Fruit fly (Drosophila melanogaster) whole organism, prepupa: ENCODE measurements around the gene CG3764.
A peak's percentile ranks its signal among the peaks of the same experiment; 100 is the strongest.

Experiments
- Blimp-1 ChIP-seq: fragments of 200-800 bp; sonication (Bioruptor generic); optimal IDR thresholded peaks from 3 replicates; lab custom pipeline; 2017; ENCODE audit warnings: missing biosample characterization, missing genetic modification characterization, mild to moderate bottlenecking, moderate library complexity, missing genetic modification reagents
- CG10669 ChIP-seq: fragments of 200-800 bp; sonication (Bioruptor generic); optimal IDR thresholded peaks from 3 replicates; lab custom pipeline; 2018; ENCODE audit warnings: missing biosample characterization, mild to moderate bottlenecking, missing genetic modification characterization, moderate library complexity
- CG11294 ChIP-seq: fragments of 200-800 bp; sonication (Bioruptor generic); IDR thresholded peaks from 2 replicates; pipeline ENCODE4 v1.3.6; 2022; ENCODE audit warnings: missing biosample characterization, missing genetic modification characterization
- CG11762 ChIP-seq: fragments of 200-800 bp; sonication (Bioruptor generic); optimal IDR thresholded peaks from 3 replicates; lab custom pipeline; 2016; ENCODE audit warnings: missing biosample characterization, missing genetic modification characterization; ENCODE audit not compliant: insufficient read depth
- CG11902 ChIP-seq: fragments of 200-800 bp; sonication (Bioruptor generic); optimal IDR thresholded peaks from 3 replicates; lab custom pipeline; 2016; ENCODE audit warnings: missing biosample characterization, missing genetic modification characterization
- CG15336 ChIP-seq: fragments of 200-800 bp; sonication (Bioruptor generic); IDR thresholded peaks from 2 replicates; pipeline ENCODE4 v1.3.6; 2022; ENCODE audit warnings: missing biosample characterization, missing genetic modification characterization
- CG16779 ChIP-seq: fragments of 200-800 bp; sonication (Bioruptor generic); optimal IDR thresholded peaks from 3 replicates; lab custom pipeline; 2017; ENCODE audit warnings: missing biosample characterization, mild to moderate bottlenecking, missing genetic modification characterization
- CG3032 ChIP-seq: fragments of 200-800 bp; optimal IDR thresholded peaks from 2 replicates; lab custom pipeline; 2019; ENCODE audit warnings: missing biosample characterization, mild to moderate bottlenecking, missing genetic modification characterization, moderate library complexity
- CG31627 ChIP-seq: fragments of 200-800 bp; sonication (Bioruptor generic); optimal IDR thresholded peaks from 3 replicates; lab custom pipeline; 2016; ENCODE audit warnings: missing biosample characterization, missing genetic modification characterization
- CG32006 ChIP-seq: fragments of 200-800 bp; sonication (Bioruptor generic); optimal IDR thresholded peaks from 3 replicates; lab custom pipeline; 2017; ENCODE audit warnings: missing biosample characterization, mild to moderate bottlenecking, missing genetic modification characterization
- CG34406 ChIP-seq: fragments of 200-800 bp; sonication (Bioruptor generic); optimal IDR thresholded peaks from 3 replicates; lab custom pipeline; 2016; ENCODE audit warnings: missing biosample characterization, missing genetic modification characterization
- CG3919 ChIP-seq: fragments of 200-800 bp; sonication (Bioruptor generic); optimal IDR thresholded peaks from 3 replicates; lab custom pipeline; 2016; ENCODE audit warnings: missing biosample characterization, missing genetic modification characterization
- CG4318 ChIP-seq: fragments of 200-800 bp; sonication (Bioruptor generic); optimal IDR thresholded peaks from 3 replicates; lab custom pipeline; 2017; ENCODE audit warnings: missing biosample characterization, mild to moderate bottlenecking, missing genetic modification characterization
- CG6163 ChIP-seq: fragments of 200-800 bp; sonication (Bioruptor generic); IDR thresholded peaks from 3 replicates; pipeline ENCODE4 v1.3.6; 2022; ENCODE audit warnings: missing biosample characterization, missing genetic modification characterization
- CG6276 ChIP-seq: fragments of 200-800 bp; sonication (Bioruptor generic); optimal IDR thresholded peaks from 2 replicates; lab custom pipeline; 2017; ENCODE audit warnings: missing biosample characterization, mild to moderate bottlenecking, missing genetic modification characterization
- CG6792 ChIP-seq: fragments of 200-800 bp; sonication (Bioruptor generic); optimal IDR thresholded peaks from 3 replicates; lab custom pipeline; 2016; ENCODE audit warnings: missing biosample characterization, missing genetic modification characterization
- CG6808 ChIP-seq: fragments of 200-800 bp; sonication (Bioruptor generic); optimal IDR thresholded peaks from 3 replicates; lab custom pipeline; 2017; ENCODE audit warnings: missing biosample characterization, missing genetic modification characterization, mild to moderate bottlenecking, moderate library complexity, missing genetic modification reagents
- CG6854 ChIP-seq: fragments of 200-800 bp; sonication (Bioruptor generic); optimal IDR thresholded peaks from 2 replicates; lab custom pipeline; 2017; ENCODE audit warnings: missing biosample characterization, mild to moderate bottlenecking, missing genetic modification characterization
- CG8119 ChIP-seq: fragments of 200-800 bp; sonication (Bioruptor generic); IDR thresholded peaks from 3 replicates; pipeline ENCODE4 v1.3.6; 2022; ENCODE audit warnings: missing biosample characterization, missing genetic modification characterization
- CG8319 ChIP-seq: fragments of 200-800 bp; sonication (Bioruptor generic); optimal IDR thresholded peaks from 3 replicates; lab custom pipeline; 2016; ENCODE audit warnings: missing biosample characterization, missing genetic modification characterization
- CG8632 ChIP-seq: fragments of 200-800 bp; sonication (Bioruptor generic); optimal IDR thresholded peaks from 3 replicates; lab custom pipeline; 2016; ENCODE audit warnings: missing biosample characterization, missing genetic modification characterization
- CG9139 ChIP-seq: fragments of 200-800 bp; sonication (Bioruptor generic); optimal IDR thresholded peaks from 3 replicates; lab custom pipeline; 2017; ENCODE audit warnings: missing biosample characterization, mild to moderate bottlenecking, missing genetic modification characterization
- Eip78C ChIP-seq: fragments of 200-800 bp; sonication (Bioruptor generic); peaks from one replicate; lab custom pipeline; 2016; ENCODE audit warnings: missing biosample characterization, missing genetic modification characterization
- Ets21C ChIP-seq: fragments of 200-800 bp; sonication (Bioruptor generic); optimal IDR thresholded peaks from 3 replicates; lab custom pipeline; 2016; ENCODE audit warnings: missing biosample characterization, missing genetic modification characterization
- Ets96B ChIP-seq: fragments of 200-800 bp; optimal IDR thresholded peaks from 2 replicates; lab custom pipeline; 2019; ENCODE audit warnings: missing biosample characterization, mild to moderate bottlenecking, missing genetic modification characterization, moderate library complexity
- Gug ChIP-seq: fragments of 200-800 bp; sonication (Bioruptor generic); IDR thresholded peaks from 2 replicates; pipeline ENCODE4 v1.3.6; 2022; ENCODE audit warnings: missing biosample characterization, missing genetic modification characterization
- Met ChIP-seq: fragments of 200-800 bp; sonication (Bioruptor generic); optimal IDR thresholded peaks from 3 replicates; lab custom pipeline; 2016; ENCODE audit warnings: missing biosample characterization, missing genetic modification characterization
- Sox102F ChIP-seq: fragments of 200-800 bp; sonication (Bioruptor generic); optimal IDR thresholded peaks from 2 replicates; lab custom pipeline; 2016; ENCODE audit warnings: missing biosample characterization, mild to moderate bottlenecking, missing genetic modification characterization
- Sox15 ChIP-seq: fragments of 200-800 bp; sonication (Bioruptor generic); optimal IDR thresholded peaks from 3 replicates; lab custom pipeline; 2016; ENCODE audit warnings: missing biosample characterization, missing genetic modification characterization
- achi ChIP-seq: fragments of 200-800 bp; sonication (Bioruptor generic); optimal IDR thresholded peaks from 3 replicates; lab custom pipeline; 2016; ENCODE audit warnings: missing biosample characterization, missing genetic modification characterization
- acj6 ChIP-seq: fragments of 200-800 bp; sonication (Bioruptor generic); optimal IDR thresholded peaks from 3 replicates; lab custom pipeline; 2016; ENCODE audit warnings: missing biosample characterization, missing genetic modification characterization
- cyc ChIP-seq: fragments of 200-800 bp; sonication (Bioruptor generic); optimal IDR thresholded peaks from 3 replicates; lab custom pipeline; 2016; ENCODE audit warnings: missing biosample characterization, missing genetic modification characterization
- dsx ChIP-seq: fragments of 200-800 bp; optimal IDR thresholded peaks from 3 replicates; lab custom pipeline; 2019; ENCODE audit warnings: missing biosample characterization, mild to moderate bottlenecking, missing genetic modification characterization, moderate library complexity; ENCODE audit not compliant: poor library complexity, severe bottlenecking
- eg ChIP-seq: fragments of 200-800 bp; sonication (Bioruptor generic); IDR thresholded peaks from 3 replicates; pipeline ENCODE4 v1.3.6; 2022; ENCODE audit warnings: missing biosample characterization, missing genetic modification characterization
- esn ChIP-seq: fragments of 200-800 bp; sonication (Bioruptor generic); optimal IDR thresholded peaks from 2 replicates; lab custom pipeline; 2016; ENCODE audit warnings: missing biosample characterization, mild to moderate bottlenecking, missing genetic modification characterization, moderate library complexity
- fkh ChIP-seq: fragments of 200-800 bp; sonication (Bioruptor generic); optimal IDR thresholded peaks from 3 replicates; lab custom pipeline; 2017; ENCODE audit warnings: missing biosample characterization, mild to moderate bottlenecking, missing genetic modification characterization, moderate library complexity
- lz ChIP-seq: fragments of 200-800 bp; sonication (Bioruptor generic); optimal IDR thresholded peaks from 3 replicates; lab custom pipeline; 2016; ENCODE audit warnings: missing biosample characterization, missing genetic modification characterization
- net ChIP-seq: fragments of 200-800 bp; sonication (Bioruptor generic); optimal IDR thresholded peaks from 3 replicates; lab custom pipeline; 2016; ENCODE audit warnings: missing biosample characterization, missing genetic modification characterization
- spab ChIP-seq: fragments of 200-800 bp; sonication (Bioruptor generic); optimal IDR thresholded peaks from 2 replicates; lab custom pipeline; 2017; ENCODE audit warnings: missing biosample characterization, mild to moderate bottlenecking, missing genetic modification characterization, missing genetic modification reagents
- ss ChIP-seq, 2 experiments: fragments of 200-800 bp; sonication (Bioruptor generic); optimal IDR thresholded peaks; 2 replicates in 1 of 2; 3 replicates in 1 of 2; lab custom pipeline; 2017 to 2018; ENCODE audit warnings: mild to moderate bottlenecking in 2 of 2, missing biosample characterization in 2 of 2, missing genetic modification characterization in 2 of 2, moderate library complexity in 1 of 2
- svp ChIP-seq: fragments of 200-800 bp; sonication (Bioruptor generic); peaks from one replicate; lab custom pipeline; 2016; ENCODE audit warnings: missing biosample characterization, missing genetic modification characterization
- vri ChIP-seq: fragments of 200-800 bp; sonication (Bioruptor generic); optimal IDR thresholded peaks from 3 replicates; lab custom pipeline; 2016; ENCODE audit warnings: missing biosample characterization, mild to moderate bottlenecking, missing genetic modification characterization

CG3764 gene

DNA sequence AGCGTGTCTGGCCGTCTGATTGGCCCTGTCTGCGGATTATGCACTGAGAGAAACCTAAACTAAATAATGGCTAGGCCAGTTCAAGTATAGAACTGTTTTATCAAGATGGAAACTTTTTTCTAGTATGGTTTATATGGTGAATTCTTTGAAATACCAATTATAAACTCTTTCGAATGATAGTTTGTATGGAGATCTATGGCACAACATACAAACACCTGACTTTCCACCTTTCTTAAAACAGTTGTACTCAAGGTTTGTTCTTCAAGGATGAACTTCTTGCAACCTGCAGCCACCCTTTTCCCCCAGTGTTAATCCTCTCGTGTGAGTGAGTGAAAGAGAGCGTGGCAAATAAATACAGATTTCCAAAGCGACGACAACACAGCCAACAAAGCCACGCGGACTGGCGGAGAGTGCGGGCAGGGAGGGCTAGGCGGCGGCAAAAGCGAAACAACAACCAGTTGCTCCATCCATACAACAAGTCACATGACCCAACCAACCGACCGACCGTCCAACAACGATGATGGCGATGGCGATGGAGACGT is 8.1 kb downstream of the CG3764 start (continued):
- TF ChIP-seq cyc (GFP tag; lab: Kevin White, UChicago): peak; percentile 87
- TF ChIP-seq Ets21C (GFP tag; lab: Kevin White, UChicago): peak; percentile 80
- peak; percentile 79 for TF ChIP-seq Sox102F (GFP tag; lab: Kevin White, UChicago)
- peak; percentile 91 for TF ChIP-seq CG6792 (GFP tag; lab: Kevin White, UChicago)
- TF ChIP-seq acj6: peak; percentile 93
- TF ChIP-seq CG10669 (GFP tag; lab: Kevin White, UChicago): peak; percentile 97
- TF ChIP-seq CG16779 (tag; lab: Kevin White, UChicago): peak; percentile 83
- peak; percentile 92 for TF ChIP-seq CG3919
- TF ChIP-seq CG11902 (GFP tag; lab: Kevin White, UChicago): peak; percentile 85
- peak; percentile 82 for TF ChIP-seq eg (GFP tag; lab: Robert Waterston, UW)
- peak; percentile 80 for TF ChIP-seq CG8319
- peak; percentile 90 for TF ChIP-seq net
- TF ChIP-seq achi (GFP tag; lab: Kevin White, UChicago): peak; percentile 89
- peak; percentile 94 for TF ChIP-seq CG6808 (GFP tag; lab: Kevin White, UChicago)
- peak; percentile 89 for TF ChIP-seq lz (GFP tag; lab: Kevin White, UChicago)
- peak; percentile 92 for TF ChIP-seq CG8119 (GFP tag; lab: Robert Waterston, UW)
- TF ChIP-seq Gug (GFP tag; lab: Robert Waterston, UW): peak; percentile 85
- TF ChIP-seq CG3032 (tag; lab: Kevin White, UChicago): peak; percentile 93
- TF ChIP-seq Blimp-1 (GFP tag; lab: Kevin White, UChicago): peak; percentile 47
- TF ChIP-seq ss (GFP tag; optimal IDR thresholded peaks at IDR 0.05; lab: Kevin White, UChicago): peak; percentile 92
- peak; percentile 81 for TF ChIP-seq CG6276 (GFP tag; lab: Kevin White, UChicago)
- no peak for TF ChIP-seq vri (GFP tag; lab: Kevin White, UChicago)
- TF ChIP-seq CG15336: peak; percentile 93
- TF ChIP-seq CG11762 (GFP tag; lab: Kevin White, UChicago): peak; percentile 87
- peak; percentile 83 for TF ChIP-seq CG4318 (GFP tag; lab: Kevin White, UChicago)
- TF ChIP-seq Sox15: peak; percentile 92
- peak; percentile 73; the same call in 1 of the 2 replicates for TF ChIP-seq CG11294 (GFP tag; lab: Robert Waterston, UW)
- no peak for TF ChIP-seq CG6854 (GFP tag; lab: Kevin White, UChicago)
- peak; percentile 80 for TF ChIP-seq Met (GFP tag; lab: Kevin White, UChicago)
- TF ChIP-seq CG6163: peak; percentile 84
- TF ChIP-seq CG8632 (GFP tag; lab: Kevin White, UChicago): peak; percentile 92
- TF ChIP-seq CG34406 (GFP tag; lab: Kevin White, UChicago): peak; percentile 88
- peak; percentile 91 for TF ChIP-seq spab (GFP tag; lab: Kevin White, UChicago)
- TF ChIP-seq CG9139 (GFP tag; lab: Kevin White, UChicago): peak; percentile 86

DNA sequence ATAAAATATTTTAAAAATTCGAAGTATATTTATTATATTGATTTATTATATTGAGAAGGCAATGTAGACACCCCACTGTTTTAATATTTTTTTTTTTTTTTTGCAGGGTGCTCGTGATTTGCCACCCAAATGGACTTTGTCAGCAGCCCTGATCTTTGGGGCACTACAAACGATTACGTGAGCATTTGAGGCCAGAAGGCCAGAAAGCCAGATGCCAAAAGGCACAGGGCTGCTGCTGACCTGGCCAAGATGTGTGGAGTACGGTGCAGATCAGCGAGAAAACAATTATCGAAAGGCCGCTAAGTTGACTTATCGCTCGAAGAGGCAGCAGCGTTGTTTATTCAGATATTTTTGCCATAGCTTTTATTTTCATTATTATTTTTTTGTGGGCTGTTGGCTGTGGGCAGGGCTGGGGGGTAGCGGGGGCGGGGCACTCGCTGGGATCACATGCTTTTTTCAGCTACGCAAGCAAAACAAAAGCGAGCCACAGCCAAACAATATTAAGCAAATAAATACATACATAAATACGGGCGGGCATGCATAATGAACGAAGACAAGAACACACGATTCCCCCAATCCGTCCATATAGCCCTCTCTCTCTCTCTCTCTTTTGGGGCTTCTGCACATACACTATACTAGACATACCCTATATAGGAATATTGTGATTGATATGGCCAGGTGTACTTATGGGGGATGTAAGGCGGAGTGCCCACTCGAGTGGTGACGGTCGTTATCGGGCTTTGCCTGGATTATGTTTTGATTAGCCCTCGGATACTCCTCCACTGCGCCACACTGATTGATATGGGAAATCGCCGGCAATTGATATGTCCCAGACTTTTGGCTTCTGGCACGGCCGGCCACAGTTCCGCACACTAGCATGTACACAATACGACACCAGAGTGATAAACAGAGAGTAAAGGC is 8.9 kb downstream of the CG3764 start:
- TF ChIP-seq CG31627 (GFP tag; lab: Kevin White, UChicago) (no peak), esn (no peak), fkh (GFP tag; lab: Kevin White, UChicago) (peak; percentile 96), Blimp-1 (GFP tag; lab: Kevin White, UChicago) (no peak), vri (GFP tag; lab: Kevin White, UChicago) (peak; percentile 47), svp (GFP tag; lab: Kevin White, UChicago) (peak; percentile 69), eg (GFP tag; lab: Robert Waterston, UW) (no peak), Eip78C (GFP tag; lab: Kevin White, UChicago) (no peak), dsx (no peak), CG6854 (GFP tag; lab: Kevin White, UChicago) (no peak), CG32006 (GFP tag; lab: Kevin White, UChicago) (no peak), Ets96B (tag; lab: Kevin White, UChicago) (no peak), CG15336 (no peak)
